Worm (Caenorhabditis elegans) whole organism, L3 larva: ENCODE results near the gene dec-7.

Experiments
- fkh-2 ChIP-seq: fragments of 150-350 bp; optimal IDR thresholded peaks from 2 replicates; lab custom pipeline; 2014; ENCODE audit warnings: missing biosample characterization, missing genetic modification reagents, missing genetic modification characterization
- nhr-25 ChIP-seq: sonication (generic microtip); optimal IDR thresholded peaks from 2 replicates; lab custom pipeline; 2017; ENCODE audit warnings: missing biosample characterization, missing genetic modification characterization
- pqm-1 ChIP-seq: fragments of 150-350 bp; optimal IDR thresholded peaks from 2 replicates; lab custom pipeline; 2017; ENCODE audit warnings: missing biosample characterization, missing genetic modification characterization, inconsistent platforms
- snpc-4 ChIP-seq: fragments of 150-350 bp; optimal IDR thresholded peaks from 2 replicates; lab custom pipeline; 2014; ENCODE audit warnings: missing biosample characterization, missing genetic modification characterization

- TF ChIP-seq fkh-2 = no peak
- no peak for TF ChIP-seq pqm-1 (tag; lab: Kevin White, UChicago)
- no peak for TF ChIP-seq snpc-4
- TF ChIP-seq nhr-25 (tag; lab: Kevin White, UChicago) = no peak
Measured at ce11 chrIII:9941020-9941674, 8.9 kb downstream of the dec-7 start, which contains the start of the genes K03H1.9 and K03H1.12.
